Worm (Caenorhabditis elegans): ENCODE measurements around the gene nphp-1.

The nphp-1 gene

DNA sequence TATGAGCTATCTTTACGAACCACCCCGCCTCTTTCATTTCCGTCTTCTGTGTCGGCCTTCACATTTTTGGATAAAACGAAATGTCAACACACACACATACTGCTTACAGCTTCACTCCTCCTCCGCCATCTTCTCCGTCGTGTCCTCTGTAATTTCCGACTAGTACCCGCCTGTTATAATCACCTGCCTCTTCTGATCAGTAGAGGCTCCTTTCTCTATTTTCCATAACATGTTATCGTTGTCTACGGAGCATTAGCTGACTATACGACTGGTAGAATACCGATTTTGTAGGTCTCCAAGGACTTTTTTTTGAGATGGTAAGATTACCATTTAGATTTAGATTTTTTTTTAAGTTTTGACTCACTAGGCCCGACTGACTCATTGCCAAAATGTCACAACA is 32.9 kb upstream of the nphp-1 start:
- TF ChIP-seq hsf-1 (GFP tag; IDR thresholded peaks at IDR 0.05) (no peak), Y95B8A.8 (GFP tag; IDR thresholded peaks at IDR 0.05) (no peak), dpff-1 (tag; optimal IDR thresholded peaks at IDR 0.05) (no peak), madf-3 (GFP tag; IDR thresholded peaks at IDR 0.05) (no peak), fkh-3 (tag; optimal IDR thresholded peaks at IDR 0.05) (no peak)

- TF ChIP-seq F49E8.2 (tag; optimal IDR thresholded peaks at IDR 0.05; ENCODE audit: insufficient read depth) (no peak), nhr-90 (tag; optimal IDR thresholded peaks at IDR 0.05) (no peak), nfyb-1 (GFP tag; IDR thresholded peaks at IDR 0.05) (no peak), ekl-4 (GFP tag; IDR thresholded peaks at IDR 0.05) (no peak), ztf-25 (GFP tag; IDR thresholded peaks at IDR 0.05) (no peak), egl-44 (GFP tag; IDR thresholded peaks at IDR 0.05) (no peak), athp-1 (tag; optimal IDR thresholded peaks at IDR 0.05) (no peak), aptf-2 (GFP tag; conservative IDR thresholded peaks at IDR 0.05) (no peak), lag-1 (GFP tag; IDR thresholded peaks at IDR 0.05) (no peak), rcor-1 (GFP tag; IDR thresholded peaks at IDR 0.05) (no peak)
These were observed 28.6 kb upstream of the nphp-1 start for ce11 chrII:10680614-10681013.

DNA sequence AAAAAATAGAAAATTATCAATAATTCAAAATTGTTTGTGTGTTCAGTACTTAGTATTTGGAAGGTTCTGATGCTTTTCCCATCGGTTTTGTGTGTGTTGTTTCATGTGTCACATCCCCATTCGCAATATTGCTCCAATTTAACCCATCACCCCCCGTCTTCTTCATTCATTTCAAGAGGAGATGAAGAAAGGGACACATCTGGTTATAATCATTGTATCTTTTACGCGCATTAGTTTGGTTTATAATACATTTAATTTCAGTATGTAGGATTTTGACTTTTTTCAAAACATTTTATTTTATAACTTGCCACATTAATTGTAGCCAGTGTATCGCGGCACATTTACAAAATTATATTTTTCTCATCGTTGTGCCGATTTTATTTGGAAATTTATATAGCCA is 28.1 kb upstream of the nphp-1 start:
- TF ChIP-seq egrh-3 (GFP tag; IDR thresholded peaks at IDR 0.05) (no peak), somi-1 (GFP tag; optimal IDR thresholded peaks at IDR 0.05) (no peak), F57C9.4 (tag; optimal IDR thresholded peaks at IDR 0.05) (no peak), hrde-1 (tag; optimal IDR thresholded peaks at IDR 0.05; ENCODE audit: borderline replicate concordance) (no peak), madf-6 (GFP tag; IDR thresholded peaks at IDR 0.05) (no peak), dox-1 (GFP tag; IDR thresholded peaks at IDR 0.05) (no peak), xnd-1 (tag; optimal IDR thresholded peaks at IDR 0.05) (no peak), nfyb-1 (GFP tag; IDR thresholded peaks at IDR 0.05) (no peak), mes-4 (tag; optimal IDR thresholded peaks at IDR 0.05) (no peak), lin-26 (GFP tag; IDR thresholded peaks at IDR 0.05) (no peak), C17E4.6 (GFP tag; IDR thresholded peaks at IDR 0.05) (no peak), hsf-1 (GFP tag; IDR thresholded peaks at IDR 0.05) (no peak), aptf-2 (GFP tag; conservative IDR thresholded peaks at IDR 0.05) (no peak), nhr-179 (tag; optimal IDR thresholded peaks at IDR 0.05) (no peak), bed-2 (GFP tag; IDR thresholded peaks at IDR 0.05) (no peak), F55B11.4 (tag; optimal IDR thresholded peaks at IDR 0.05; ENCODE audit: borderline replicate concordance, insufficient read depth) (no peak), dpl-1 (GFP tag; optimal IDR thresholded peaks at IDR 0.05) (no peak), mel-28 (tag; optimal IDR thresholded peaks at IDR 0.05; ENCODE audit: borderline replicate concordance) (no peak), ztf-22 (GFP tag; optimal IDR thresholded peaks at IDR 0.05) (no peak)

DNA sequence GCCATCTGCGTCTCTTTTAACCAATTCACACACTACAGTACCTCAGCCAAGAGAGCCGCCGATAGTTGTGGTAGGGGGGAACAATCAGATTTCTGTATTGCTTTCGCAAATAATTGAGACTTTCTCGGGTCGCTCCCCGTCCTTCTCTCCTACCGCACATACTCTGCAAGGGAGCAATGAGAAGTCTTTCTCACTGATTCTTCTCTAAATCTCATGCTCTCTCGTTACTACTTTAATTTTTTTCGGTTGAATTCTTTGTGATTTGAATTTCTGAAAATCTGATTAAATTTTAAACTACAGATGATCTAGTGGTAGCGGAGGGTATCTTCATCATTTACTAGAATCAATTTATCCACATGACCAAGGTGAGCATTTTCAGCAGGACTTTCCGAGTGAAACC is 23.2 kb upstream of the nphp-1 start, which contains the start of gene ptb-1:
Gene ptb-1, plus strand, starts transcription at position 301 of the 400 bp plus-strand sequence.
- TF ChIP-seq ceh-58 (GFP tag; IDR thresholded peaks at IDR 0.05) (no peak), egl-44 (GFP tag; IDR thresholded peaks at IDR 0.05) (no peak), ztf-6 (GFP tag; IDR thresholded peaks at IDR 0.05) (no peak), snpc-4 (GFP tag; optimal IDR thresholded peaks at IDR 0.05) (no peak), snpc-4 (tag; optimal IDR thresholded peaks at IDR 0.05) (no peak), ZK185.1 (tag; optimal IDR thresholded peaks at IDR 0.05; ENCODE audit: poor library complexity, severe bottlenecking) (no peak), cebp-1 (GFP tag; IDR thresholded peaks at IDR 0.05) (no peak), cebp-1 (tag; optimal IDR thresholded peaks at IDR 0.05) (no peak), sdz-38 (tag; optimal IDR thresholded peaks at IDR 0.05) (no peak), aptf-3 (GFP tag; IDR thresholded peaks at IDR 0.05) (no peak), unc-62 (GFP tag; optimal IDR thresholded peaks at IDR 0.05) (no peak)
